Fruit fly (Drosophila melanogaster): ENCODE results near the gene Klc.

The Klc gene

DNA sequence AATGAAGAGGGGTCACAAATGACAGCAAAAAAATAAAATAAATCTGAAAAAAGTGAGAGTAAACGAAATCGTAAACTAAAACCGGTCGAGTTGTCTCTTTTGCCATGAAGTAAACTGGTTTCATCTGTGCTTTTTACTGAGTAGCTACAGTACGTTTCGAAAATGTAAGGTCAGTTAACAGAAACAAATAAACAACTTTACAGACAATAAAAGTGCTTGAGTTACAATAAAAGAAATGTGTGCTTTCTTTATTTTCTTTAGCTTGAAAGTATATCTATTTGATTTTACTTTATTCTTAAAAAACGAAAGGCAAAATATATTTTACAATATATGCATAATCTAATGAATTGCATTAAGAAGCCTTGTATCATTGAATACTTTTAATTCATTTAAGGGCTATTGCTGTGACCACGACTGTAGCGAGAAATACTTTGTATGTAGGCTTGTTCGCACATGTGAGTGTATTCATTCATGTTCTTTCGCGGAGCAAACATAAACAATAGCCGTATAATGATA lies 43.1 kb upstream of the Klc start (continued):
- TF ChIP-seq Asciz (GFP tag; optimal IDR thresholded peaks at IDR 0.05), result peak; percentile 48
- TF ChIP-seq mam (GFP tag; optimal IDR thresholded peaks at IDR 0.05), result peak; percentile 32
- TF ChIP-seq CG3995 (GFP tag; optimal IDR thresholded peaks at IDR 0.05), result peak; percentile 20
- TF ChIP-seq Mad (GFP tag; optimal IDR thresholded peaks at IDR 0.05), result peak; percentile 24
- TF ChIP-seq MTF-1 (GFP tag; optimal IDR thresholded peaks at IDR 0.05; ENCODE audit: borderline replicate concordance), result no peak
- TF ChIP-seq CG17829 (tag; optimal IDR thresholded peaks at IDR 0.05), result peak; percentile 67
- peak; percentile 63 for TF ChIP-seq Atf6 (GFP tag; IDR thresholded peaks at IDR 0.05)
- peak; percentile 55 for TF ChIP-seq corto (GFP tag; optimal IDR thresholded peaks at IDR 0.05)
- TF ChIP-seq D19A (tag; optimal IDR thresholded peaks at IDR 0.05), result peak; percentile 62
- no peak for TF ChIP-seq Sin3A (optimal IDR thresholded peaks at IDR 0.05)
- TF ChIP-seq CG15269 (tag; optimal IDR thresholded peaks at IDR 0.05), result peak; percentile 86
- peak; percentile 52 for TF ChIP-seq CG9437 (GFP tag; optimal IDR thresholded peaks at IDR 0.05)
- peak; percentile 70 for TF ChIP-seq Med (GFP tag)
- TF ChIP-seq wdn (GFP tag; IDR thresholded peaks at IDR 0.05), result 0 out of 2 replicates have a peak, but pooled peaks have one; percentile 9
- TF ChIP-seq schlank (tag; optimal IDR thresholded peaks at IDR 0.05), result no peak
- peak; percentile 40 for TF ChIP-seq Nf-YB (GFP tag; optimal IDR thresholded peaks at IDR 0.05)
- TF ChIP-seq Spps (tag; optimal IDR thresholded peaks at IDR 0.05), result peak; percentile 3
- 0 out of 3 replicates have a peak, but pooled peaks have one; percentile 44 for TF ChIP-seq CG11456 (GFP tag; IDR thresholded peaks at IDR 0.05)
- TF ChIP-seq kah (GFP tag; optimal IDR thresholded peaks at IDR 0.05), result peak; percentile 23
- TF ChIP-seq toy (GFP tag; IDR thresholded peaks at IDR 0.05), result no peak
- TF ChIP-seq CG3407 (GFP tag; optimal IDR thresholded peaks at IDR 0.05), result peak; percentile 31
- peak; percentile 84 for TF ChIP-seq Drgx (GFP tag; IDR thresholded peaks at IDR 0.05)
- no peak for TF ChIP-seq Mes4 (GFP tag; optimal IDR thresholded peaks at IDR 0.05)
- peak; percentile 1 for TF ChIP-seq NC2β (GFP tag; optimal IDR thresholded peaks at IDR 0.05)
- TF ChIP-seq ro (GFP tag; IDR thresholded peaks at IDR 0.05), result no peak
- peak; percentile 1 for TF ChIP-seq CG1603 (tag; optimal IDR thresholded peaks at IDR 0.05)

DNA sequence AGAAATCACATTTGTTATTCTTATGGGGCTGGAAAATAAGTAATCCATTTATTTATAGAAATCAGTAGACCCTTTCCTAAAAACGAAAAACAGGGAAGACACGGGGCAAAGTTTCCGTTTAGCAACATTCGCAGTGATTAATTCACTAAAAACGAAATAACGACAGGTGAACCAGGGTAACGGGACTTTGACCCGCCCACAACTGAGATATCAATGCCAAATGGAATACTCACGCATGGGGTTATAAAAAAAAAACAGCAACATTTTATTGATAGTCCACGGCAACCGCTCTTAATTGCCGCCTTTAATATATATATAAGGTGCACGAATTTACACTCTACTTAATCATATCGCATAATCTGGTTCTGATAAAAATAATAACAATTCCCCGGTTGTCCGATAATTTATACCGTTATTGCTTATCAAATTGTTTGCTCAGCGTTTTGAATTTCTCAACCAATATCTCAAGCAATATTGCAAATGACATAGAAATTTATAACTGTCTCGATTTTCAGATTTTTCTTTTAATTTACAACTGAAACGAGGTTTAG lies 41.9 kb upstream of the Klc start:
- no peak for TF ChIP-seq CG6654 (GFP tag; optimal IDR thresholded peaks at IDR 0.05)
- no peak for TF ChIP-seq CG7556 (GFP tag; optimal IDR thresholded peaks at IDR 0.05)
- TF ChIP-seq CG3995 (GFP tag; optimal IDR thresholded peaks at IDR 0.05), result peak; percentile 73
- peak; percentile 34 for TF ChIP-seq sd (tag; optimal IDR thresholded peaks at IDR 0.05)
- no peak for TF ChIP-seq Sry-δ (GFP tag; optimal IDR thresholded peaks at IDR 0.05)
- no peak for TF ChIP-seq HLH54F (GFP tag; optimal IDR thresholded peaks at IDR 0.05)
- TF ChIP-seq grn (GFP tag; optimal IDR thresholded peaks at IDR 0.05), result peak; percentile 56
- TF ChIP-seq CG15601 (tag; optimal IDR thresholded peaks at IDR 0.05), result no peak
- TF ChIP-seq sna (GFP tag; IDR thresholded peaks at IDR 0.05; ENCODE audit: partially characterized antibody), result no peak
- no peak for TF ChIP-seq lmd (GFP tag; IDR thresholded peaks at IDR 0.05)
- TF ChIP-seq sens (GFP tag), result peak; percentile 16
- TF ChIP-seq Antp (GFP tag; optimal IDR thresholded peaks at IDR 0.05), result no peak
- no peak for TF ChIP-seq CG11456 (GFP tag; IDR thresholded peaks at IDR 0.05)
- TF ChIP-seq sqz (GFP tag; optimal IDR thresholded peaks at IDR 0.05), result no peak
- no peak for TF ChIP-seq CG14965 (GFP tag; optimal IDR thresholded peaks at IDR 0.05; ENCODE audit: borderline replicate concordance)
- no peak for TF ChIP-seq CG11723 (GFP tag; optimal IDR thresholded peaks at IDR 0.05)
- no peak for TF ChIP-seq Pdp1 (GFP tag; optimal IDR thresholded peaks at IDR 0.05)
- no peak for TF ChIP-seq Dbx (GFP tag; IDR thresholded peaks at IDR 0.05)
- TF ChIP-seq tin (GFP tag; optimal IDR thresholded peaks at IDR 0.05), result no peak
- TF ChIP-seq B-H2 (GFP tag; optimal IDR thresholded peaks at IDR 0.05), result peak; percentile 2
- no peak for TF ChIP-seq corto (GFP tag; optimal IDR thresholded peaks at IDR 0.05)
- TF ChIP-seq jumu (GFP tag; optimal IDR thresholded peaks at IDR 0.05), result no peak
- peak; percentile 68 for TF ChIP-seq Med (GFP tag)
- no peak for TF ChIP-seq H2.0 (GFP tag; IDR thresholded peaks at IDR 0.05)
- TF ChIP-seq sug (tag; optimal IDR thresholded peaks at IDR 0.05), result peak; percentile 43
- no peak for TF ChIP-seq CG13424 (tag; optimal IDR thresholded peaks at IDR 0.05)
- no peak for TF ChIP-seq B-H1 (GFP tag; IDR thresholded peaks at IDR 0.05)
- no peak for TF ChIP-seq Fer2 (tag; optimal IDR thresholded peaks at IDR 0.05)
